Fruit fly (Drosophila melanogaster): ENCODE data around the gene bru1.

The bru1 gene

dm6 chr2L:12172536-12173234, 2.1 kb upstream of the bru1 start, which contains the start of the genes CG6583 and crok (continued):
- TF ChIP-seq Rfx (GFP tag; IDR thresholded peaks at IDR 0.05) (no peak), ro (GFP tag; IDR thresholded peaks at IDR 0.05) (no peak), dpn (GFP tag; optimal IDR thresholded peaks at IDR 0.05) (no peak), CG17385 (GFP tag; optimal IDR thresholded peaks at IDR 0.05) (no peak), tio (GFP tag; optimal IDR thresholded peaks at IDR 0.05) (no peak), pros (GFP tag; optimal IDR thresholded peaks at IDR 0.05) (no peak), danr (GFP tag; IDR thresholded peaks at IDR 0.05) (no peak), CG10267 (tag; optimal IDR thresholded peaks at IDR 0.05) (peak; percentile 45), Xbp1 (GFP tag; optimal IDR thresholded peaks at IDR 0.05) (no peak)

DNA sequence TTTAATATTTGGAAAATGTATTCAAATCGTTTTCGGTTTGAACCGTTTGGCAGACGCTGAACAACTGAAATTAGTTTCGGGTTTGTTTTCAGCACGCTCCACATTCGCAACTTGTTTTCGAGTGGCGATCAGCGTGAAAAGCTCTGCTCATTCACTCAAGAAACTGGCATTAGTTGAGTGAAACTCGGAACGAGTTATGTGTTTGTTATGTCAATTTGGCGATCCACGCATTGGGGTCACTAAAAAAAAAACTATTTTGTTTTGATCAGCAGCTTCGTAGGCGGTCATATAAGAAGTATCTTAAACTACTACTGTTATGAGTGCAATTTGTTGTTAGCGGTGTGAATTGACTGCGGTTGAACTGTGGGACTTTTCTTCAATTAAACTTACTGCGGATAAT, 2.8 kb downstream of the bru1 start, which contains the start of gene atilla:
TSS of gene atilla (minus strand) at position 266 of the 400 bp plus-strand sequence.
- TF ChIP-seq CG3281 (GFP tag; optimal IDR thresholded peaks at IDR 0.05) (peak; percentile 26), Abd-B (GFP tag; optimal IDR thresholded peaks at IDR 0.05) (no peak), CG1024 (GFP tag; IDR thresholded peaks at IDR 0.05) (no peak), z (GFP tag; IDR thresholded peaks at IDR 0.05) (peak; percentile 95), dimm (GFP tag; IDR thresholded peaks at IDR 0.05) (no peak), Fer3 (tag; optimal IDR thresholded peaks at IDR 0.05) (peak; percentile 5), vnd (GFP tag; IDR thresholded peaks at IDR 0.05; ENCODE audit: partially characterized antibody) (no peak), CG10267 (tag; optimal IDR thresholded peaks at IDR 0.05) (no peak), CG6813 (GFP tag; optimal IDR thresholded peaks at IDR 0.05) (no peak), CG8290 (GFP tag; optimal IDR thresholded peaks at IDR 0.05) (no peak), CG8290 (tag; optimal IDR thresholded peaks at IDR 0.05) (peak in 1 of 2 experiments; percentile 9), gsb-n (tag; optimal IDR thresholded peaks at IDR 0.05) (no peak), ato (GFP tag; IDR thresholded peaks at IDR 0.05; ENCODE audit: partially characterized antibody) (no peak), CG9727 (GFP tag; optimal IDR thresholded peaks at IDR 0.05) (no peak), E2f2 (GFP tag; IDR thresholded peaks at IDR 0.05) (no peak), lab (GFP tag; optimal IDR thresholded peaks at IDR 0.05) (peak; percentile 36), CG6765 (GFP tag; optimal IDR thresholded peaks at IDR 0.05) (peak; percentile 12), CG13296 (GFP tag; optimal IDR thresholded peaks at IDR 0.05) (peak; percentile 10), CG11695 (GFP tag; IDR thresholded peaks at IDR 0.05) (no peak), Drgx (GFP tag; IDR thresholded peaks at IDR 0.05) (no peak), chinmo (GFP tag; IDR thresholded peaks at IDR 0.05; ENCODE audit: partially characterized antibody) (peak; percentile 78; the same call in 1 of the 4 replicates), az2 (GFP tag; optimal IDR thresholded peaks at IDR 0.05) (no peak), CG10274 (GFP tag; optimal IDR thresholded peaks at IDR 0.05) (no peak), Usf (GFP tag; optimal IDR thresholded peaks at IDR 0.05) (no peak), Ptx1 (GFP tag; IDR thresholded peaks at IDR 0.05) (no peak), kay (GFP tag; optimal IDR thresholded peaks at IDR 0.05) (no peak), CG30403 (GFP tag; optimal IDR thresholded peaks at IDR 0.05) (no peak), tna (GFP tag; IDR thresholded peaks at IDR 0.05; ENCODE audit: partially characterized antibody) (no peak), Dfd (GFP tag; optimal IDR thresholded peaks at IDR 0.05) (no peak), CG7357 (GFP tag; IDR thresholded peaks at IDR 0.05) (no peak), YL-1 (GFP tag; optimal IDR thresholded peaks at IDR 0.05) (no peak), CG4730 (GFP tag; IDR thresholded peaks at IDR 0.05) (no peak), pfk (GFP tag; optimal IDR thresholded peaks at IDR 0.05) (no peak), gcm (GFP tag; optimal IDR thresholded peaks at IDR 0.05) (no peak), Nf-YC (tag; optimal IDR thresholded peaks at IDR 0.05) (no peak), ssp (GFP tag; IDR thresholded peaks at IDR 0.05) (no peak), Hand (GFP tag; optimal IDR thresholded peaks at IDR 0.05) (no peak), Ets97D (GFP tag; optimal IDR thresholded peaks at IDR 0.05) (no peak), CG1647 (GFP tag; optimal IDR thresholded peaks at IDR 0.05) (no peak), CG34224 (GFP tag; IDR thresholded peaks at IDR 0.05; ENCODE audit: partially characterized antibody) (0 out of 3 replicates have a peak, but pooled peaks have one; percentile 11), NC2α (GFP tag; optimal IDR thresholded peaks at IDR 0.05) (no peak)

Measured in whole organism, embryonic.